Fruit fly (Drosophila melanogaster): Measurements from ENCODE around the gene CG14143.

Gene CG14143

DNA sequence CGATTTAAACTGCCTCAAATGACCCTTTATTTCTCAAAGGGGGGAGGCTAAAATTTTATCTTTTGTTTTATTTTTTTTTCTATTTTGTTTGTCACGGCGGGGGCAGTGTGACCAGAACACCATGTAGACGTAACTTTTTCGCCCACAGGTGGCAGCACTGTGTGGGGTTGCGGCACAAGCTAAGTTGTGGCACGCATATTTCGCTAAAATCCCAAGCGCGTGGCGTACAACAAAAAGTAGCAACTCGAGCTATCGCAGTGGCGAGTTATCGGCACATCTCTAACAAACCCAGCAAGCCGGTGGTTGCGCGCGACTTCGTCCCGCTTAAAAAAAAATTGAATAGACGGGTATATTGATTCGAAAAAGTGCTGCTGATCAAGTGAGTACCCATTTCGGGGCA lies 11.7 kb upstream of the CG14143 start, which contains the start of the genes Ufd1 and NaPi-III (continued):
- TF ChIP-seq CG8089 (GFP tag; optimal IDR thresholded peaks at IDR 0.05), result peak; percentile 50
- no peak for TF ChIP-seq abd-A (tag; optimal IDR thresholded peaks at IDR 0.05)
- TF ChIP-seq Atf6 (GFP tag; IDR thresholded peaks at IDR 0.05), result 0 out of 2 replicates have a peak, but pooled peaks have one; percentile 16
- no peak for TF ChIP-seq ssp (GFP tag; IDR thresholded peaks at IDR 0.05)
- TF ChIP-seq CG14860 (GFP tag; IDR thresholded peaks at IDR 0.05; ENCODE audit: partially characterized antibody), result peak; percentile 64
- TF ChIP-seq ranshi (GFP tag; IDR thresholded peaks at IDR 0.05), result peak; percentile 45; the same call in 1 of the 2 replicates
- TF ChIP-seq NC2β (GFP tag; optimal IDR thresholded peaks at IDR 0.05), result peak; percentile 60
- TF ChIP-seq gcm (GFP tag; optimal IDR thresholded peaks at IDR 0.05), result peak; percentile 8
- TF ChIP-seq ap (GFP tag; IDR thresholded peaks at IDR 0.05), result no peak
- TF ChIP-seq run (tag; optimal IDR thresholded peaks at IDR 0.05), result no peak
- no peak for TF ChIP-seq wor (GFP tag; IDR thresholded peaks at IDR 0.05)
- TF ChIP-seq klu (GFP tag; IDR thresholded peaks at IDR 0.05), result no peak
- peak; percentile 92 for TF ChIP-seq CG17186 (GFP tag; optimal IDR thresholded peaks at IDR 0.05)
- no peak for TF ChIP-seq Ssrp (tag; optimal IDR thresholded peaks at IDR 0.05)
- TF ChIP-seq dysf (GFP tag; IDR thresholded peaks at IDR 0.05), result peak; percentile 38; the same call in 1 of the 3 replicates
- TF ChIP-seq CG2199 (GFP tag; IDR thresholded peaks at IDR 0.05), result no peak
- TF ChIP-seq CG7786 (GFP tag; optimal IDR thresholded peaks at IDR 0.05), result no peak
- peak; percentile 23 for TF ChIP-seq CG13424 (tag; optimal IDR thresholded peaks at IDR 0.05)
- TF ChIP-seq Dfd (GFP tag; optimal IDR thresholded peaks at IDR 0.05), result no peak
- peak; percentile 26 for TF ChIP-seq pnt (GFP tag; optimal IDR thresholded peaks at IDR 0.05)
- TF ChIP-seq Meics (GFP tag; optimal IDR thresholded peaks at IDR 0.05), result no peak
- TF ChIP-seq bsh (GFP tag; optimal IDR thresholded peaks at IDR 0.05), result no peak
- no peak for TF ChIP-seq CG7372 (GFP tag; IDR thresholded peaks at IDR 0.05)
- peak; percentile 17 for TF ChIP-seq fu2 (GFP tag; optimal IDR thresholded peaks at IDR 0.05)
- peak; percentile 5 for TF ChIP-seq Atf3 (GFP tag; optimal IDR thresholded peaks at IDR 0.05)
- no peak for TF ChIP-seq CG8478 (optimal IDR thresholded peaks at IDR 0.05)
- TF ChIP-seq CG43689 (GFP tag; IDR thresholded peaks at IDR 0.05), result no peak
- TF ChIP-seq CG16815 (GFP tag; optimal IDR thresholded peaks at IDR 0.05), result no peak
- TF ChIP-seq lbe (GFP tag; optimal IDR thresholded peaks at IDR 0.05), result no peak
- TF ChIP-seq sisA (GFP tag; IDR thresholded peaks at IDR 0.05), result peak; percentile 44; the same call in 1 of the 2 replicates
- TF ChIP-seq Kr (GFP tag; optimal IDR thresholded peaks at IDR 0.05), result no peak
- peak; percentile 78 for TF ChIP-seq p53 (GFP tag; optimal IDR thresholded peaks at IDR 0.05)
- peak; percentile 73; the same call in 1 of the 2 replicates for TF ChIP-seq sna (GFP tag; IDR thresholded peaks at IDR 0.05; ENCODE audit: partially characterized antibody)
- no peak for TF ChIP-seq CG11696 (GFP tag; IDR thresholded peaks at IDR 0.05)
- TF ChIP-seq Bgb (GFP tag; IDR thresholded peaks at IDR 0.05; ENCODE audit: partially characterized antibody), result peak; percentile 91
- TF ChIP-seq Sin3A (optimal IDR thresholded peaks at IDR 0.05), result peak; percentile 79
- no peak for TF ChIP-seq CG7357 (GFP tag; IDR thresholded peaks at IDR 0.05)
- peak; percentile 74 for TF ChIP-seq Elba2 (GFP tag; optimal IDR thresholded peaks at IDR 0.05)
- no peak for TF ChIP-seq CG6689 (GFP tag; IDR thresholded peaks at IDR 0.05)
- no peak for TF ChIP-seq org-1 (GFP tag; optimal IDR thresholded peaks at IDR 0.05)
- TF ChIP-seq yki (optimal IDR thresholded peaks at IDR 0.05), result no peak
- TF ChIP-seq seq (GFP tag; IDR thresholded peaks at IDR 0.05), result no peak
- peak; percentile 13 for TF ChIP-seq CG10431 (GFP tag; optimal IDR thresholded peaks at IDR 0.05)
- TF ChIP-seq lilli (GFP tag; optimal IDR thresholded peaks at IDR 0.05), result peak; percentile 46
- peak; percentile 71 for TF ChIP-seq CG9932 (GFP tag; IDR thresholded peaks at IDR 0.05)
- no peak for TF ChIP-seq CG3407 (GFP tag; optimal IDR thresholded peaks at IDR 0.05)
- TF ChIP-seq Ets65A (GFP tag), result peak; percentile 88
- TF ChIP-seq Lpt (GFP tag; optimal IDR thresholded peaks at IDR 0.05), result no peak
- TF ChIP-seq Fer2 (tag; optimal IDR thresholded peaks at IDR 0.05), result no peak
- TF ChIP-seq CG18599 (GFP tag; optimal IDR thresholded peaks at IDR 0.05), result no peak
- no peak for TF ChIP-seq aop (GFP tag; IDR thresholded peaks at IDR 0.05)
- no peak for TF ChIP-seq Hmx (GFP tag; optimal IDR thresholded peaks at IDR 0.05)
- no peak for TF ChIP-seq CG18011 (GFP tag; optimal IDR thresholded peaks at IDR 0.05)
- no peak for TF ChIP-seq Hr39 (optimal IDR thresholded peaks at IDR 0.05)

All from whole organism, embryonic.